Worm (Caenorhabditis elegans) whole organism, mixed stage, embryonic: ENCODE data around the gene pfd-2.

Source experiments
- ces-1 ChIP-seq: fragments of 150-350 bp; optimal IDR thresholded peaks from 2 replicates; lab custom pipeline; 2014; ENCODE audit warnings: missing biosample characterization, missing genetic modification reagents, missing genetic modification characterization
- elt-1 ChIP-seq: sonication (generic microtip); optimal IDR thresholded peaks from 2 replicates; lab custom pipeline; 2017; ENCODE audit warnings: missing genetic modification characterization, mild to moderate bottlenecking, missing compliant biosample characterization, antibody characterized with exemption, moderate library complexity, borderline replicate concordance; ENCODE audit not compliant: insufficient read depth
- lsy-2 ChIP-seq: fragments of 150-350 bp; optimal IDR thresholded peaks from 2 replicates; lab custom pipeline; 2014; ENCODE audit warnings: missing biosample characterization, missing genetic modification characterization
- nhr-12 ChIP-seq: fragments of 150-350 bp; optimal IDR thresholded peaks from 2 replicates; lab custom pipeline; 2014; ENCODE audit warnings: missing biosample characterization, missing genetic modification characterization
- nhr-2 ChIP-seq: fragments of 150-350 bp; optimal IDR thresholded peaks from 2 replicates; lab custom pipeline; 2014; ENCODE audit warnings: missing biosample characterization, missing genetic modification characterization
- nhr-28 ChIP-seq: fragments of 150-350 bp; optimal IDR thresholded peaks from 2 replicates; lab custom pipeline; 2014; ENCODE audit warnings: missing biosample characterization, missing genetic modification characterization
- snpc-4 ChIP-seq: fragments of 150-350 bp; optimal IDR thresholded peaks from 2 replicates; lab custom pipeline; 2014; ENCODE audit warnings: missing biosample characterization, missing genetic modification characterization
- ztf-11 ChIP-seq: fragments of 150-350 bp; optimal IDR thresholded peaks from 2 replicates; lab custom pipeline; 2014; ENCODE audit warnings: missing biosample characterization, missing genetic modification characterization

DNA sequence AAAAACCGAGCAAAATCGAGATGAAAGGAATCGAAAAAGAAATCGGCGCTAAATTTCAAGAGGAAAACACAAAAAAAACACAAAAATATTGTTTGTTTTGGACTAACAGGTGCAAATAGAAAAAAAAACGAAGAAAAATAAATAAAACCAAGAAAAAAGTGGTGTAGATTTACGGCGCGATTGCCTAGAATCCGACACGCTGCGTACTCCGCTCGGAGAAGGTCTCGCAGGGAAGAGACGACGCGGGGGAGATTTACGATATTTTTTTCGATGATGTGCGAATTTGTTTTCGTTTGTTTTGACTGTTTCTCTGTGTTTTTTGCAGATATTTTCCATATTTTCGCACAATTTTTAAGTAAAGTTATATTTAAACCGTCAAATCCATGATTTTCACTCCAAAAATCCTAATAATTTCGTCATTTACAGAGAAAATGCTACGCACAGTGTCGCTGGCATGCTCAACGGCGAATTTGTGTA lies 27.3 kb upstream of the pfd-2 start, which contains the start of gene sco-1:
- TF ChIP-seq snpc-4 (tag; lab: Kevin White, UChicago) = no peak
- TF ChIP-seq nhr-2 (tag; lab: Kevin White, UChicago) = no peak
- no peak for TF ChIP-seq ztf-11
- peak; percentile 72 for TF ChIP-seq ces-1
- peak; percentile 83 for TF ChIP-seq lsy-2
- peak; percentile 40 for TF ChIP-seq elt-1
- TF ChIP-seq nhr-12 = no peak
- no peak for TF ChIP-seq nhr-28 (tag; lab: Kevin White, UChicago)
